Worm (Caenorhabditis elegans) whole organism, young adult: Measurements from ENCODE around the gene K02D3.1.

Experiments
- B0019.2 ChIP-seq: fragments of 200-800 bp; sonication (Bioruptor generic); conservative IDR thresholded peaks from 2 replicates; pipeline ENCODE4 v1.3.6; 2022; ENCODE audit warnings: missing genetic modification reagents, missing genetic modification characterization, missing compliant biosample characterization
- B0035.1 ChIP-seq: sonication (generic microtip); optimal IDR thresholded peaks from 2 replicates; lab custom pipeline; 2016; ENCODE audit warnings: missing genetic modification characterization, mild to moderate bottlenecking, missing compliant biosample characterization, missing genotype, missing genetic modification reagents
- B0261.1 ChIP-seq: sonication (generic microtip); optimal IDR thresholded peaks from 2 replicates; lab custom pipeline; 2016; ENCODE audit warnings: mild to moderate bottlenecking, missing genetic modification characterization, moderate library complexity, missing compliant biosample characterization
- D2030.7 ChIP-seq: fragments of 200-800 bp; sonication (Bioruptor generic); IDR thresholded peaks from 2 replicates; pipeline ENCODE4 v1.3.6; 2022; ENCODE audit warnings: missing genetic modification reagents, missing genetic modification characterization, missing compliant biosample characterization
- F22D6.2 ChIP-seq: sonication (generic microtip); optimal IDR thresholded peaks from 2 replicates; lab custom pipeline; 2016; ENCODE audit warnings: mild to moderate bottlenecking, missing genetic modification characterization, missing compliant biosample characterization
- F37B4.10 ChIP-seq: fragments of 200-800 bp; sonication (Bioruptor generic); IDR thresholded peaks from 2 replicates; pipeline ENCODE4 v1.3.6; 2022; ENCODE audit warnings: missing genetic modification characterization, missing compliant biosample characterization
- ZK185.1 ChIP-seq: sonication (generic microtip); optimal IDR thresholded peaks from 2 replicates; lab custom pipeline; 2016; ENCODE audit warnings: mild to moderate bottlenecking, missing genetic modification characterization, missing compliant biosample characterization; ENCODE audit not compliant: poor library complexity, severe bottlenecking
- akir-1 ChIP-seq: fragments of 200-800 bp; sonication (Bioruptor generic); optimal IDR thresholded peaks from 2 replicates; lab custom pipeline; 2018; ENCODE audit warnings: mild to moderate bottlenecking, missing genetic modification characterization, moderate library complexity, missing compliant biosample characterization
- atf-7 ChIP-seq: sonication (generic microtip); optimal IDR thresholded peaks from 2 replicates; lab custom pipeline; 2017; ENCODE audit warnings: mild to moderate bottlenecking, missing genetic modification characterization, missing compliant biosample characterization
- athp-1 ChIP-seq: sonication (generic microtip); optimal IDR thresholded peaks from 2 replicates; lab custom pipeline; 2017; ENCODE audit warnings: mild to moderate bottlenecking, missing genetic modification characterization, missing compliant biosample characterization
- attf-5 ChIP-seq: fragments of 200-800 bp; sonication (Bioruptor generic); optimal IDR thresholded peaks from 2 replicates; lab custom pipeline; 2018; ENCODE audit warnings: mild to moderate bottlenecking, missing genetic modification characterization, missing compliant biosample characterization
- bed-2 ChIP-seq: fragments of 200-800 bp; sonication (Bioruptor generic); IDR thresholded peaks from 2 replicates; pipeline ENCODE4 v1.3.6; 2022; ENCODE audit warnings: missing genetic modification reagents, missing genetic modification characterization, missing compliant biosample characterization
- cebp-1 ChIP-seq, 2 experiments: fragments of 200-800 bp in 1 of 2; sonication (Bioruptor generic) in 1 of 2; sonication (generic microtip) in 1 of 2; IDR thresholded peaks in 1 of 2; optimal IDR thresholded peaks in 1 of 2; 2 replicates each; pipeline versions ENCODE4 v1.3.6 to Lab custom; 2017 to 2022; ENCODE audit warnings: missing compliant biosample characterization in 2 of 2, missing genetic modification characterization in 2 of 2, mild to moderate bottlenecking in 1 of 2, missing genetic modification reagents in 1 of 2, moderate library complexity in 1 of 2
- cebp-2 ChIP-seq: fragments of 200-800 bp; sonication (Bioruptor generic); IDR thresholded peaks from 2 replicates; pipeline ENCODE4 v1.3.6; 2022; ENCODE audit warnings: missing genetic modification characterization, missing compliant biosample characterization
- ceh-27 ChIP-seq: fragments of 200-800 bp; sonication (Bioruptor generic); optimal IDR thresholded peaks from 2 replicates; lab custom pipeline; 2018; ENCODE audit warnings: mild to moderate bottlenecking, missing genetic modification characterization, moderate library complexity, missing compliant biosample characterization
- ceh-91 ChIP-seq: fragments of 200-800 bp; sonication (Bioruptor generic); IDR thresholded peaks from 2 replicates; pipeline ENCODE4 v1.3.6; 2022; ENCODE audit warnings: missing genetic modification reagents, missing genetic modification characterization, missing compliant biosample characterization
- die-1 ChIP-seq: sonication (generic microtip); optimal IDR thresholded peaks from 2 replicates; lab custom pipeline; 2016; ENCODE audit warnings: missing genotype, mild to moderate bottlenecking, missing genetic modification characterization, missing compliant biosample characterization
- dpff-1 ChIP-seq: sonication (generic microtip); optimal IDR thresholded peaks from 2 replicates; lab custom pipeline; 2017; ENCODE audit warnings: mild to moderate bottlenecking, missing genetic modification characterization, missing compliant biosample characterization
- efl-1 ChIP-seq: fragments of 150-350 bp; optimal IDR thresholded peaks from 2 replicates; lab custom pipeline; 2014; ENCODE audit warnings: missing biosample characterization, missing genetic modification reagents, missing genetic modification characterization
- egl-18 ChIP-seq: fragments of 200-800 bp; sonication (Bioruptor generic); IDR thresholded peaks from 2 replicates; pipeline ENCODE4 v1.3.6; 2022; ENCODE audit warnings: missing genetic modification reagents, missing genetic modification characterization, missing compliant biosample characterization
- egrh-3 ChIP-seq: fragments of 200-800 bp; sonication (Bioruptor generic); IDR thresholded peaks from 2 replicates; pipeline ENCODE4 v1.3.6; 2022; ENCODE audit warnings: missing genetic modification reagents, missing genetic modification characterization, missing compliant biosample characterization
- gei-17 ChIP-seq: fragments of 200-800 bp; sonication (Bioruptor generic); optimal IDR thresholded peaks from 2 replicates; lab custom pipeline; 2018; ENCODE audit warnings: mild to moderate bottlenecking, missing genetic modification characterization, missing compliant biosample characterization
- him-1 ChIP-seq: sonication (generic microtip); optimal IDR thresholded peaks from 2 replicates; lab custom pipeline; 2016; ENCODE audit warnings: missing genotype, missing genetic modification reagents, missing genetic modification characterization, missing compliant biosample characterization
- hlh-12 ChIP-seq: sonication (generic microtip); optimal IDR thresholded peaks from 2 replicates; lab custom pipeline; 2016; ENCODE audit warnings: missing genetic modification characterization, missing compliant biosample characterization
- hlh-26 ChIP-seq: fragments of 200-800 bp; sonication (Bioruptor generic); conservative IDR thresholded peaks from 2 replicates; pipeline ENCODE4 v1.3.6; 2022; ENCODE audit warnings: missing genetic modification reagents, missing genetic modification characterization, missing compliant biosample characterization
- hmg-1.2 ChIP-seq: fragments of 200-800 bp; sonication (Bioruptor generic); IDR thresholded peaks from 2 replicates; pipeline ENCODE4 v1.3.6; 2022; ENCODE audit warnings: missing genetic modification reagents, missing genetic modification characterization, missing compliant biosample characterization
- lin-26 ChIP-seq: fragments of 200-800 bp; sonication (Bioruptor generic); IDR thresholded peaks from 2 replicates; pipeline ENCODE4 v1.3.6; 2022; ENCODE audit warnings: missing genetic modification reagents, missing genetic modification characterization, missing compliant biosample characterization
- lin-40 ChIP-seq: sonication (generic microtip); optimal IDR thresholded peaks from 2 replicates; lab custom pipeline; 2016; ENCODE audit warnings: missing genetic modification characterization, mild to moderate bottlenecking, missing compliant biosample characterization, missing genotype, missing genetic modification reagents
- lin-54 ChIP-seq: fragments of 200-800 bp; sonication (Bioruptor generic); optimal IDR thresholded peaks from 2 replicates; lab custom pipeline; 2018; ENCODE audit warnings: mild to moderate bottlenecking, missing genetic modification characterization, missing compliant biosample characterization
- lir-1 ChIP-seq: fragments of 200-800 bp; sonication (Bioruptor generic); conservative IDR thresholded peaks from 2 replicates; pipeline ENCODE4 v1.3.6; 2022; ENCODE audit warnings: missing genetic modification reagents, missing genetic modification characterization, missing compliant biosample characterization
- madf-8 ChIP-seq: fragments of 200-800 bp; sonication (Bioruptor generic); conservative IDR thresholded peaks from 2 replicates; pipeline ENCODE4 v1.3.6; 2022; ENCODE audit warnings: missing genetic modification reagents, missing genetic modification characterization, missing compliant biosample characterization
- mel-28 ChIP-seq: sonication (generic microtip); optimal IDR thresholded peaks from 2 replicates; lab custom pipeline; 2016; ENCODE audit warnings: borderline replicate concordance, mild to moderate bottlenecking, missing genetic modification characterization, missing compliant biosample characterization
- nhr-80 ChIP-seq: sonication (generic microtip); optimal IDR thresholded peaks from 2 replicates; lab custom pipeline; 2016; ENCODE audit warnings: missing genetic modification characterization, missing compliant biosample characterization
- pbrm-1 ChIP-seq: fragments of 200-800 bp; sonication (Bioruptor generic); IDR thresholded peaks from 2 replicates; pipeline ENCODE4 v1.3.6; 2022; ENCODE audit warnings: missing genetic modification reagents, missing genetic modification characterization, missing compliant biosample characterization
- rpc-1 ChIP-seq, 2 experiments: fragments of 150-350 bp in 1 of 2; sonication (generic microtip) in 1 of 2; optimal IDR thresholded peaks; 2 replicates each; lab custom pipeline; 2014 to 2018; ENCODE audit warnings: missing biosample characterization in 1 of 2, missing genetic modification characterization in 1 of 2, missing genetic modification reagents in 1 of 2, missing genotype in 1 of 2
- snpc-1.1 ChIP-seq: sonication (generic microtip); optimal IDR thresholded peaks from 2 replicates; lab custom pipeline; 2017; ENCODE audit warnings: missing genetic modification characterization, mild to moderate bottlenecking, missing compliant biosample characterization, antibody characterized with exemption, moderate library complexity, missing genotype, missing genetic modification reagents; ENCODE audit not compliant: insufficient read depth
- snpc-3.4 ChIP-seq: sonication (generic microtip); optimal IDR thresholded peaks from 2 replicates; lab custom pipeline; 2017; ENCODE audit warnings: missing genetic modification characterization, mild to moderate bottlenecking, missing compliant biosample characterization, antibody characterized with exemption, moderate library complexity, missing genotype, missing genetic modification reagents
- snpc-4 ChIP-seq, 5 experiments: fragments of 150-350 bp in 1 of 5; sonication (generic microtip) in 4 of 5; optimal IDR thresholded peaks; 2 replicates each; lab custom pipeline; 2014 to 2018; ENCODE audit warnings: missing genetic modification characterization in 5 of 5, missing biosample characterization in 3 of 5, antibody characterized with exemption in 2 of 5, mild to moderate bottlenecking in 2 of 5, missing compliant biosample characterization in 2 of 5, missing genotype in 2 of 5, moderate library complexity in 2 of 5, missing genetic modification reagents in 1 of 5
- sptf-2 ChIP-seq: fragments of 200-800 bp; sonication (Bioruptor generic); optimal IDR thresholded peaks from 2 replicates; lab custom pipeline; 2018; ENCODE audit warnings: mild to moderate bottlenecking, missing genetic modification characterization, missing compliant biosample characterization
- tbp1 ChIP-seq: fragments of 200-800 bp; sonication (Bioruptor generic); optimal IDR thresholded peaks from 2 replicates; lab custom pipeline; 2018; ENCODE audit warnings: mild to moderate bottlenecking, missing genetic modification characterization, missing compliant biosample characterization
- zim-3 ChIP-seq: sonication (generic microtip); optimal IDR thresholded peaks from 2 replicates; lab custom pipeline; 2017; ENCODE audit warnings: mild to moderate bottlenecking, missing genetic modification characterization, moderate library complexity, missing compliant biosample characterization
- ztf-18 ChIP-seq: sonication (generic microtip); optimal IDR thresholded peaks from 2 replicates; lab custom pipeline; 2016; ENCODE audit warnings: missing genotype, mild to moderate bottlenecking, missing genetic modification characterization, missing compliant biosample characterization
- ztf-25 ChIP-seq: fragments of 200-800 bp; sonication (Bioruptor generic); IDR thresholded peaks from 2 replicates; pipeline ENCODE4 v1.3.6; 2022; ENCODE audit warnings: missing genetic modification reagents, missing genetic modification characterization, missing compliant biosample characterization
- ztf-26 ChIP-seq: sonication (generic microtip); optimal IDR thresholded peaks from 2 replicates; lab custom pipeline; 2017; ENCODE audit warnings: missing genetic modification characterization, missing compliant biosample characterization

Gene K02D3.1

DNA sequence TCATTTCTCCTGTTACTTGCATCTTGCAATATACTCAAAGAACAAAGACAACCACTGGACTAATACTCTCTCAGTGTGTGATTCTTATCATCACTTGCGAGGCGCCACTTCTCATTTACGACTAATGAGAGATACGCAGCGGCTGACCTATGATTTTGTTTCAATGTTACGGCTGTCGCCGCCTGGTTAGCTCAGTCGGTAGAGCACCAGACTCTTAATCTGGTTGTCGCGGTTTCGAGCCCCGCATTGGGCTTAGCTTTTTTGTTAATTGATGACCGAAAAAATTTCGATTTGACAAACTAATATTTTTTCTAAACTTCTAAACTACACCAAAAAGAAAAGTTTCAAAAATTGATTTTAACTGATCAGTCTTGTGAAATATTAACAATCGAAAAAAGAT lies 9.6 kb downstream of the K02D3.1 start (continued):
- peak; percentile 11 for TF ChIP-seq nhr-80 (tag; lab: Kevin White, UChicago)
- TF ChIP-seq attf-5 (GFP tag; lab: Kevin White, UChicago): peak; percentile 6

ce11 chrX:13717053-13717671 lies 10.5 kb downstream of the K02D3.1 start, which contains the start of gene shc-3:
TSS of gene shc-3 (plus strand) at chrX:13717536.
- TF ChIP-seq zim-3 (tag; lab: Kevin White, UChicago) (no peak), lin-40 (tag; lab: Kevin White, UChicago) (no peak), hlh-12 (tag; lab: Kevin White, UChicago) (no peak), hlh-26 (GFP tag; lab: Robert Waterston, UW) (no peak), cebp-1 (GFP tag; IDR thresholded peaks at IDR 0.05; lab: Robert Waterston, UW) (no peak), cebp-1 (tag; optimal IDR thresholded peaks at IDR 0.05; lab: Kevin White, UChicago) (no peak), ceh-91 (GFP tag; lab: Robert Waterston, UW) (no peak), snpc-3.4 (tag; lab: Kevin White, UChicago) (peak; percentile 49), madf-8 (no peak), sptf-2 (no peak), B0019.2 (GFP tag; lab: Robert Waterston, UW) (no peak), dpff-1 (no peak), F37B4.10 (no peak), akir-1 (GFP tag; lab: Kevin White, UChicago) (no peak), efl-1 (GFP tag; lab: Kevin White, UChicago) (no peak), lin-26 (GFP tag; lab: Robert Waterston, UW) (peak; percentile 73), lin-54 (no peak), snpc-4 (GFP tag; optimal IDR thresholded peaks at IDR 0.05; lab: Kevin White, UChicago) (no peak), snpc-4 (tag; optimal IDR thresholded peaks at IDR 0.05; lab: Kevin White, UChicago) (peak in 1 of 4 experiments; percentile 66), egrh-3 (no peak), die-1 (tag; lab: Kevin White, UChicago) (peak; percentile 41), athp-1 (tag; lab: Kevin White, UChicago) (no peak), gei-17 (GFP tag; lab: Kevin White, UChicago) (no peak), attf-5 (GFP tag; lab: Kevin White, UChicago) (no peak), snpc-1.1 (tag; lab: Kevin White, UChicago) (no peak), pbrm-1 (GFP tag; lab: Robert Waterston, UW) (0 out of 2 replicates have a peak, but pooled peaks have one; percentile 9), lir-1 (GFP tag; lab: Robert Waterston, UW) (no peak), egl-18 (GFP tag; lab: Robert Waterston, UW) (no peak), F22D6.2 (no peak), cebp-2 (GFP tag; lab: Robert Waterston, UW) (no peak), tbp1 (GFP tag; lab: Kevin White, UChicago) (peak; percentile 92), mel-28 (no peak), ztf-25 (GFP tag; lab: Robert Waterston, UW) (0 out of 2 replicates have a peak, but pooled peaks have one; percentile 31), ztf-18 (tag; lab: Kevin White, UChicago) (peak; percentile 16), B0035.1 (tag; lab: Kevin White, UChicago) (no peak), hmg-1.2 (GFP tag; lab: Robert Waterston, UW) (no peak; the same call in 1 of the 2 replicates), B0261.1 (tag; lab: Kevin White, UChicago) (peak; percentile 69), D2030.7 (GFP tag; lab: Robert Waterston, UW) (peak; percentile 54), him-1 (no peak), bed-2 (GFP tag; lab: Robert Waterston, UW) (no peak), rpc-1 (optimal IDR thresholded peaks at IDR 0.05; lab: Kevin White, UChicago) (peak; percentile 74), rpc-1 (tag; optimal IDR thresholded peaks at IDR 0.05; lab: Kevin White, UChicago) (peak; percentile 86), ZK185.1 (peak; percentile 33), atf-7 (tag; lab: Kevin White, UChicago) (no peak), ztf-26 (tag; lab: Kevin White, UChicago) (no peak), ceh-27 (GFP tag; lab: Kevin White, UChicago) (no peak), nhr-80 (tag; lab: Kevin White, UChicago) (peak; percentile 4)
